Worm (Caenorhabditis elegans): Measurements from ENCODE around the gene W02D7.6.

Gene W02D7.6

ce11 chrV:8305940-8306339 lies 4.6 kb upstream of the W02D7.6 start:
- TF ChIP-seq gmeb-1 (tag; optimal IDR thresholded peaks at IDR 0.05) (peak; percentile 27), crh-2 (tag; optimal IDR thresholded peaks at IDR 0.05) (peak; percentile 16), ztf-4 (tag; optimal IDR thresholded peaks at IDR 0.05) (no peak), blmp-1 (tag; optimal IDR thresholded peaks at IDR 0.05; ENCODE audit: insufficient read depth) (no peak), nhr-21 (tag; optimal IDR thresholded peaks at IDR 0.05) (no peak)

DNA sequence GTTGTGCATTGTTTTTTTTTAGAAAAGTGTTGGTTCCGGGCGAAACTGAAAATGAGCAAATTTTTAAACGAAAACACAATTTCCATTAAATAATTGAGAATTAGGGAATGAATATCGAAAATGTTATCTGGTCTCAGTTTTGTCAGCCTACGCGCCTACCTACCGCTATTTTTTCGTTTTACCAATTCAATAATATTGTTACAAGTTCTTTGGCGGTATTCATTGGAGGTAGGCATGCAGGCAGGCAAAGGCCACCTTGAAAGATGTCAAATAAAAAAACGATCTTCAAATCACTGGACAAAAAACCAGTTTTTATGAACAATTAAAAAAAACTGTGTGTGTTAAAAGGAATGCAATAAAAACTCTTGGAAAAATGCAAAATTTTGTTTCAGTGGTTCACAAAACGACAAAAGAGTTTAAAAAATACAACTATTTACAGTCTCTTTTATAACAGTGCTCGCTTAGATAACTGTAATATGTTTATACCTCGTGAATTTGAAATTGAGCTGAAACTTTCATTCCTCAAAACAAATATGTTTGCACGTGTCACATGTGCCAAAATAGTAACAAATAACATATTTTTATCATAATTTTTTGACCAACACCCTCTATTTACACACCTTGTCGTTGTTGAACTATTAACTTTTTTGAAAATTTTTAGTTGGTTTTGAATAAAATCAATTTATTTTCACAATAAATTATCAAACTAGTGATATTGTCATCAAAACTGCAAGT lies 3.3 kb upstream of the W02D7.6 start, which contains the start of gene W02D7.11:
Gene W02D7.11, minus strand, starts transcription at position 51 of the 735 bp plus-strand sequence.
- TF ChIP-seq sma-3 (GFP tag; optimal IDR thresholded peaks at IDR 0.05) (no peak), lin-11 (tag; optimal IDR thresholded peaks at IDR 0.05) (no peak), dmd-4 (tag; optimal IDR thresholded peaks at IDR 0.05) (no peak), blmp-1 (tag; optimal IDR thresholded peaks at IDR 0.05; ENCODE audit: insufficient read depth) (no peak), nhr-23 (tag; optimal IDR thresholded peaks at IDR 0.05) (no peak), nhr-129 (tag; optimal IDR thresholded peaks at IDR 0.05) (no peak), sma-9 (GFP tag; optimal IDR thresholded peaks at IDR 0.05) (no peak), sma-9 (tag; optimal IDR thresholded peaks at IDR 0.05) (no peak), fos-1 (tag; optimal IDR thresholded peaks at IDR 0.05) (no peak), ceh-82 (tag; optimal IDR thresholded peaks at IDR 0.05) (no peak), elt-3 (tag; optimal IDR thresholded peaks at IDR 0.05) (no peak), aly-2 (tag; optimal IDR thresholded peaks at IDR 0.05) (no peak), Y55F3AM.14 (GFP tag; optimal IDR thresholded peaks at IDR 0.05) (no peak), zag-1 (tag; optimal IDR thresholded peaks at IDR 0.05) (no peak), C34F6.9 (tag; optimal IDR thresholded peaks at IDR 0.05) (no peak), nhr-21 (tag; optimal IDR thresholded peaks at IDR 0.05) (no peak), ztf-11 (tag; optimal IDR thresholded peaks at IDR 0.05) (no peak), nhr-12 (tag; optimal IDR thresholded peaks at IDR 0.05) (no peak), gmeb-1 (tag; optimal IDR thresholded peaks at IDR 0.05) (no peak), sem-4 (tag; optimal IDR thresholded peaks at IDR 0.05) (no peak)

ce11 chrV:8302522-8302921 lies 1.2 kb upstream of the W02D7.6 start, which contains the start of gene sel-9:
sel-9 (minus strand) TSS chrV:8302580.
- peak; percentile 3 for TF ChIP-seq ama-1 (optimal IDR thresholded peaks at IDR 0.05)
- peak; percentile 24 for TF ChIP-seq sma-3 (GFP tag; optimal IDR thresholded peaks at IDR 0.05)
- peak; percentile 45 for TF ChIP-seq nhr-129 (tag; optimal IDR thresholded peaks at IDR 0.05)
- TF ChIP-seq blmp-1 (tag; optimal IDR thresholded peaks at IDR 0.05; ENCODE audit: insufficient read depth): peak; percentile 6
- TF ChIP-seq unc-62 (GFP tag; optimal IDR thresholded peaks at IDR 0.05): no peak
- TF ChIP-seq snpc-4 (tag; optimal IDR thresholded peaks at IDR 0.05): peak; percentile 3
- TF ChIP-seq C34F6.9 (tag; optimal IDR thresholded peaks at IDR 0.05): peak; percentile 57
- TF ChIP-seq unc-55 (GFP tag; optimal IDR thresholded peaks at IDR 0.05): peak; percentile 79
- TF ChIP-seq gmeb-1 (tag; optimal IDR thresholded peaks at IDR 0.05): peak; percentile 90
- peak; percentile 17 for TF ChIP-seq fos-1 (tag; optimal IDR thresholded peaks at IDR 0.05)
- TF ChIP-seq alr-1 (tag; optimal IDR thresholded peaks at IDR 0.05): no peak
- TF ChIP-seq nhr-6 (tag; optimal IDR thresholded peaks at IDR 0.05): no peak
- TF ChIP-seq nhr-237 (tag; optimal IDR thresholded peaks at IDR 0.05): no peak
- TF ChIP-seq crh-2 (tag; optimal IDR thresholded peaks at IDR 0.05): peak; percentile 85
- TF ChIP-seq elt-3 (tag; optimal IDR thresholded peaks at IDR 0.05): no peak
- peak; percentile 19 for TF ChIP-seq lin-13 (GFP tag; optimal IDR thresholded peaks at IDR 0.05)
- TF ChIP-seq lsy-2 (tag; optimal IDR thresholded peaks at IDR 0.05): peak in 1 of 2 experiments; percentile 73
- TF ChIP-seq nhr-25 (tag; optimal IDR thresholded peaks at IDR 0.05): no peak
- TF ChIP-seq sma-9 (GFP tag; optimal IDR thresholded peaks at IDR 0.05): peak; percentile 50
- TF ChIP-seq sma-9 (tag; optimal IDR thresholded peaks at IDR 0.05): no peak
- peak; percentile 10 for TF ChIP-seq F13H6.1 (tag; optimal IDR thresholded peaks at IDR 0.05)

DNA sequence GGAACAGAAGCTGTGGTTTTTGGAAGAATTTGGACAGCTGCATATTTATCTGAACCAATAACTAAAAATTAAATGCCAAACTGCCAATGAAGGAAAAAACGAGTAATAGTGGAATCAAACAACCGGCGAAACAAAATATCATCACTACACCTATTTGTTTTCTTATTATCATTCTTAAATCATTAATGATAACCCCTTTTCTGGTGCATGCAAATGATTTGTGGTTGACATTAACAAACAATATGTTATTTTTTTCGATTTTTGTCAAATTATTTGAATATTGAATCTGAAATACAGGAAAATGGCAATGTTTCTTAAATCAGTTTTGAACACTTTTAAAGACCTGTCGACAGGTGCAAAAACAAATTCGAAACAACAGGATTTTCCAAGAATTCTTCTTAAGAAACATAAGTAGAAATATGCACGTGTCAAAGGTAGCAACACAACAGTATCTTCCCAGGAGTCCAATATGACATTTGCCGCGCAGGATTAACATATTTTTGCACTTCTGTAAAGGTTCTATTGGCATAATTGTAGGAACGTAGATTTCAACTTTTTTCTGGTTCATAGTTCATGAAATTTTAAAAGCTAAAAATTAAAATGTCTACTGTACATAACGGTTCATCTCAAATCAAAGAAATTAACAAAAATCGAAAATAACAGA lies 2.0 kb downstream of the W02D7.6 start, which contains the start of gene W02D7.5:
Gene W02D7.5, minus strand, starts transcription at position 51 of the 664 bp plus-strand sequence.
- TF ChIP-seq unc-62 (GFP tag; optimal IDR thresholded peaks at IDR 0.05) (no peak), egl-27 (tag; optimal IDR thresholded peaks at IDR 0.05) (no peak), nhr-10 (tag; optimal IDR thresholded peaks at IDR 0.05) (no peak), dmd-4 (tag; optimal IDR thresholded peaks at IDR 0.05) (no peak), nhr-237 (tag; optimal IDR thresholded peaks at IDR 0.05) (no peak), mab-5 (tag; optimal IDR thresholded peaks at IDR 0.05) (no peak), nhr-129 (tag; optimal IDR thresholded peaks at IDR 0.05) (no peak), ztf-11 (tag; optimal IDR thresholded peaks at IDR 0.05) (no peak), sma-9 (GFP tag; optimal IDR thresholded peaks at IDR 0.05) (no peak), sma-9 (tag; optimal IDR thresholded peaks at IDR 0.05) (no peak), C34F6.9 (tag; optimal IDR thresholded peaks at IDR 0.05) (no peak), nhr-6 (tag; optimal IDR thresholded peaks at IDR 0.05) (no peak), F13H6.1 (tag; optimal IDR thresholded peaks at IDR 0.05) (no peak), lin-13 (GFP tag; optimal IDR thresholded peaks at IDR 0.05) (no peak), nhr-21 (tag; optimal IDR thresholded peaks at IDR 0.05) (no peak), nhr-12 (tag; optimal IDR thresholded peaks at IDR 0.05) (no peak), nhr-11 (tag; optimal IDR thresholded peaks at IDR 0.05) (no peak), ztf-4 (tag; optimal IDR thresholded peaks at IDR 0.05) (no peak), R02D3.7 (tag; optimal IDR thresholded peaks at IDR 0.05) (no peak), peb-1 (tag; optimal IDR thresholded peaks at IDR 0.05) (no peak), lin-11 (tag; optimal IDR thresholded peaks at IDR 0.05) (no peak)

Data from whole organism, L2 larva.